Worm (Caenorhabditis elegans): ENCODE data around the gene srz-66.

DNA sequence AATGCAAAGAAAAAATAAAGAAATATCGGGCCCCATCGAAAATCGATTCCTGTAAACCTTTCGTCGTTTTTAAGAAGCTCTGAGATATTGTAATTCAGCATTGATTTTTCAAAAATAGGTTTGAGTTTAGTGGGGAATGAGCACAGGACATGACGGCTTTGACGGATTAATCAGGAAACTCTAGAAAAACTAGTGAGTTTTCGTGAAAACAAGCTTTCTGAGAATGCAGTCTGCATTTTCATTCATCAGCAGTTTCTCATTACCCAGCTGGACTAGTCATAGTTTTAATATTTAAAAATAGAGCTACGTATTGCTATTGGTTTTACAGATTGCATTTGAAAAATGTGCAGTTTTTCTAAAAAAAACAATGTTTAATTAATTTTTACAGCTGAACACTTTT lies 24.9 kb upstream of the srz-66 start, which contains the start of gene srz-47:
- TF ChIP-seq mec-3 (tag; optimal IDR thresholded peaks at IDR 0.05; ENCODE audit: borderline replicate concordance) = no peak
- TF ChIP-seq unc-86 (tag; optimal IDR thresholded peaks at IDR 0.05) = no peak
- no peak for TF ChIP-seq C08G9.2 (tag; optimal IDR thresholded peaks at IDR 0.05)
- no peak for TF ChIP-seq ztf-16 (tag; optimal IDR thresholded peaks at IDR 0.05)
- TF ChIP-seq K02D7.2 (tag; optimal IDR thresholded peaks at IDR 0.05) = no peak
- TF ChIP-seq nhr-11 (tag; optimal IDR thresholded peaks at IDR 0.05) = no peak
